Fruit fly (Drosophila melanogaster): ENCODE data around the gene Kcmf1.
A peak's percentile ranks its signal among the peaks of the same experiment; 100 is the strongest.

Kcmf1 gene

dm6 chr3R:9054442-9055118 is 39.9 kb upstream of the Kcmf1 start (continued):
- TF ChIP-seq abd-A (tag; optimal IDR thresholded peaks at IDR 0.05) = peak; percentile 95
- TF ChIP-seq pros (GFP tag; optimal IDR thresholded peaks at IDR 0.05) = peak; percentile 52
- TF ChIP-seq CG7987 (GFP tag; optimal IDR thresholded peaks at IDR 0.05) = peak; percentile 54
- TF ChIP-seq exex (tag; optimal IDR thresholded peaks at IDR 0.05) = peak; percentile 12
- TF ChIP-seq zf30C (GFP tag; optimal IDR thresholded peaks at IDR 0.05) = peak; percentile 87
- no peak for TF ChIP-seq knrl (GFP tag; IDR thresholded peaks at IDR 0.05; ENCODE audit: partially characterized antibody)
- TF ChIP-seq Ptx1 (GFP tag; IDR thresholded peaks at IDR 0.05) = no peak
- no peak for TF ChIP-seq gt (GFP tag; IDR thresholded peaks at IDR 0.05)
- TF ChIP-seq CG1832 (GFP tag; optimal IDR thresholded peaks at IDR 0.05) = peak; percentile 26
- TF ChIP-seq sens (GFP tag) = no peak
- peak; percentile 71 for TF ChIP-seq vfl (GFP tag; optimal IDR thresholded peaks at IDR 0.05)
- TF ChIP-seq CG10654 (GFP tag; optimal IDR thresholded peaks at IDR 0.05) = peak; percentile 25
- peak; percentile 64 for TF ChIP-seq CG34376 (GFP tag; optimal IDR thresholded peaks at IDR 0.05)
- peak; percentile 60 for TF ChIP-seq CG15011 (GFP tag; optimal IDR thresholded peaks at IDR 0.05)
- peak; percentile 72 for TF ChIP-seq CrebB (tag; optimal IDR thresholded peaks at IDR 0.05)
- TF ChIP-seq sug (tag; optimal IDR thresholded peaks at IDR 0.05) = peak; percentile 27
- TF ChIP-seq B-H1 (GFP tag; IDR thresholded peaks at IDR 0.05) = no peak
- peak; percentile 40 for TF ChIP-seq MTF-1 (GFP tag; optimal IDR thresholded peaks at IDR 0.05; ENCODE audit: borderline replicate concordance)
- peak in 1 of 2 experiments; percentile 51 for TF ChIP-seq tll (GFP tag; optimal IDR thresholded peaks at IDR 0.05)
- TF ChIP-seq CG7271 (tag; optimal IDR thresholded peaks at IDR 0.05) = peak; percentile 6
- TF ChIP-seq nerfin-1 (tag; optimal IDR thresholded peaks at IDR 0.05) = peak; percentile 4
- no peak for TF ChIP-seq ato (GFP tag; IDR thresholded peaks at IDR 0.05; ENCODE audit: partially characterized antibody)
- no peak for TF ChIP-seq CG3726 (GFP tag; IDR thresholded peaks at IDR 0.05)
- peak; percentile 53 for TF ChIP-seq oc (tag; optimal IDR thresholded peaks at IDR 0.05)
- peak; percentile 49 for TF ChIP-seq wek (GFP tag; optimal IDR thresholded peaks at IDR 0.05)
- TF ChIP-seq grau (tag; optimal IDR thresholded peaks at IDR 0.05) = peak; percentile 59
- TF ChIP-seq caup (GFP tag; optimal IDR thresholded peaks at IDR 0.05; ENCODE audit: severe bottlenecking) = peak; percentile 66
- peak; percentile 39 for TF ChIP-seq Hr3 (GFP tag; optimal IDR thresholded peaks at IDR 0.05)
- TF ChIP-seq bowl (GFP tag; IDR thresholded peaks at IDR 0.05) = no peak
- no peak for TF ChIP-seq dm (GFP tag; optimal IDR thresholded peaks at IDR 0.05)
- no peak for TF ChIP-seq CHES-1-like (GFP tag; optimal IDR thresholded peaks at IDR 0.05)
- TF ChIP-seq CG7357 (GFP tag; IDR thresholded peaks at IDR 0.05) = peak; percentile 49; the same call in 1 of the 3 replicates
- TF ChIP-seq Mad (GFP tag; optimal IDR thresholded peaks at IDR 0.05) = no peak
- TF ChIP-seq CG1233 (GFP tag; optimal IDR thresholded peaks at IDR 0.05) = peak; percentile 48
- peak; percentile 62 for TF ChIP-seq CG9727 (GFP tag; optimal IDR thresholded peaks at IDR 0.05)
- TF ChIP-seq CG31388 (GFP tag; optimal IDR thresholded peaks at IDR 0.05) = peak; percentile 30
- TF ChIP-seq CG15514 (GFP tag; optimal IDR thresholded peaks at IDR 0.05) = peak; percentile 78
- peak; percentile 57 for TF ChIP-seq bcd (GFP tag; optimal IDR thresholded peaks at IDR 0.05)
- TF ChIP-seq gsb (GFP tag; IDR thresholded peaks at IDR 0.05) = no peak
- peak; percentile 22 for TF ChIP-seq tin (GFP tag; optimal IDR thresholded peaks at IDR 0.05)
- peak; percentile 20 for TF ChIP-seq CG11723 (GFP tag; optimal IDR thresholded peaks at IDR 0.05)
- peak; percentile 88 for TF ChIP-seq CG17385 (GFP tag; optimal IDR thresholded peaks at IDR 0.05)
- TF ChIP-seq Pdp1 (GFP tag; optimal IDR thresholded peaks at IDR 0.05) = peak in 1 of 2 experiments; percentile 77
- TF ChIP-seq CG1603 (tag; optimal IDR thresholded peaks at IDR 0.05) = peak; percentile 89
- no peak for TF ChIP-seq disco-r (GFP tag; optimal IDR thresholded peaks at IDR 0.05)
- TF ChIP-seq Dip2 (GFP tag; IDR thresholded peaks at IDR 0.05) = no peak
- TF ChIP-seq Fer3 (tag; optimal IDR thresholded peaks at IDR 0.05) = peak; percentile 87
- peak; percentile 51 for TF ChIP-seq CG30431 (GFP tag; optimal IDR thresholded peaks at IDR 0.05)
